Fruit fly (Drosophila melanogaster): ENCODE data around the gene caup.

Gene caup

DNA sequence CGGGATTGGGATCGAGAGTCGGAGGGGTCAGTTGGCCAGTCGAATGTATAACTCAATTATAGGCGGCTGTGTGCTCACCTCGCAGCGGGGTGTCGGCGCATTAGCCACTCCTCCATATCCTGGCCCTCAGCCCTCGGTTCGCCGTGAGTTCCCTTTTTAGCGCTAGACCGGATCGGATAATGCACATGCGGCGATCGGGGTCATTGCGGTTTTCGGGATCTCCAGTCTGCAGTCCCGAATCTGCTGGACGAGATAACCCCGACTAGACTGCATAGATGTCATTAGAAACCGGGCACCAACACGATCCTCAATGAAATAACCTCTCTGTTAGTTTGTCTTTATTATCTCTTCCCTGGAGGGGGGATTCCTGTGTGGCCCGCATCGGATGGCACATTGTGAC is 37.9 kb downstream of the caup start:
- no peak for TF ChIP-seq CG17801 (GFP tag; optimal IDR thresholded peaks at IDR 0.05; ENCODE audit: partially characterized antibody)

DNA sequence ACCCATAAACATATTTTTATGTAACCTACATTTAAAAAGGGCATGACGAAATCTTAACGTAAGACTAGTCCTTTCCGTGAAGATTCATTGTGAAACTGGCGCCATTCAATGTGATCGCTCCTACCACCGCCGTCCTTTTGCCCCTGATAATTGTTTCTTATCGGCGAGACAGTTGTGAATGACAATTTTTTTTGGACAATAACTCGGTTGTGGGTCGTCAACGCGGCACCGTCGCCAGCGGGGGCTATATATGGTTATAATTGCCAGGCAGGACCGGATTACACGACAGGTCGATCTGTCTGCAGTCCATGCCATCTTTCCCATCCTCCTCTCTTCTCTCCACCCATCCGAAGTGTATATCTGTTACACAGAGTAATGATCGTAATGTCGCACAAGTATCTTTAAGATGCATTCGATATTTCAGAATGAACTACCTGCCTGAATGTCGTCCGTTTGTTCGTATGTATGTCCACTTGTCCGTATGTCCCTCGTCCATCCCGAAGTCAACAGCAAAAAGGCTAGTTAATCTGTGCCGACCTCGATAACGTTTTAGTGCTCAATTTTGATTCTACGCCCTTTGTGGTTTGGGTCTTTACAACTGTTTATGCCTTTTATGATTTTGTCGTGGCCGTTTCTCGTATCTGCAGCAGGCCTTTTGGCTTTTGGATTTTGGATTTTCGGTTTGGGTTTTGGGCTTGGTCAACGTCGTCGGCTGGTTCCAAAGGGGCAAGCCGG is 39.8 kb downstream of the caup start:
- no peak for TF ChIP-seq CG17801 (GFP tag; optimal IDR thresholded peaks at IDR 0.05; ENCODE audit: partially characterized antibody)

DNA sequence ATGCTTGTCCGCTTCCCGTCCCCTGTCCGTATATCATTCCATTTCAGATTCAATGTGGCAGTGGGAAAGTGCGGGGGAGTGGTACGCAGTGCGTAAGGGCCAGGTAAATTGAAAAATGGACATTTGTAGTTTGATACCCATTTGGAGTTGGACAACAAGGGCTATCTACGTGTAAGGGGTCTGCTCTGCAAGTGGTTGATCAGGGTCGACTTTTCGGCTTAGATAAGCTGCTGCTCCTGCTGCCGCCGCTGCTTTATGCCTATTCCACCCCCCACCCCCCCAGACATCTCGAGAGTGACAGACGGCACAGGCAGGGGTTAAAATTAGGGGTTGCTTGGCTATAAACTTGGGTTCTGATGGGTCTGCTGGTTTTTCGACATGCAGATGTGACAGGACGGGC is 42.1 kb downstream of the caup start:
- TF ChIP-seq CG17801 (GFP tag; optimal IDR thresholded peaks at IDR 0.05; ENCODE audit: partially characterized antibody), result no peak

DNA sequence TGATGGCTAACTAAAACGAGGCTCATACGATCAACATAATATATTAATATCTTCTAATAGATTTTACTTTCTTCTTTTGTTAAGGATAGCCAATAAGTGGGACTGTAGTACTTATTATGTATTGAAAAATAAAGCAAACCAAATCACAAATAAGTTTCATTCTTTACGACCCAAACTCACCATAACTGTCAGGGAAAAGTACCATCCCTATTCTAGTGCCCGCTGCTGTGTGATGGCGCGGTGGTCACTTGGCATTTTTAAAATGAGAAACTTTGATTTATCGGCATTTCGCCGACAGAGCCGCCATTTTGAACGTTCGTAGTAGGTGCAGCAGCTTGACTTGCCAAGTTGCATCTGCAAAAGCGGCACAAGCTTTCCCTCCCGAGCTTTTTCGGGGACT is 43.2 kb downstream of the caup start:
- TF ChIP-seq CG17801 (GFP tag; optimal IDR thresholded peaks at IDR 0.05; ENCODE audit: partially characterized antibody), result no peak

DNA sequence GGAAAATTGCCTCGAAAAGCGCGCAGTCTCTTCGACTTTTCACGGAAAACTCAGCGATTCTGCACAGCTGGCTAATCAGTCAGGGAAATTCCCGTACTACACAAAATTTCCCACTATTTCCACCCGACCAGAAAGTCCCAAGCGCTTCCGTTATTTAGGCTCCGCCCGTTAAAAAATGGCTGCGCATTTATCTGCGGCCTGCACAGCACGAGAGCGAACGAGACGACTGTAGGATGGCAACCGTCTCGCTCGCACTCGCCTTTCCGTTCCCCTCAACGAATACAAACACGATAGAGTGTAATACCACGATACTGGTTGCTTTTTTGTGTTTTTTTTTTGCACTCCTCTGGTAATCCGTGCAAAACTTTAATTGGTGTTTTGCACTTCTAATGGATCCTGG is 43.7 kb downstream of the caup start:
- TF ChIP-seq CG17801 (GFP tag; optimal IDR thresholded peaks at IDR 0.05; ENCODE audit: partially characterized antibody), result peak; percentile 83

DNA sequence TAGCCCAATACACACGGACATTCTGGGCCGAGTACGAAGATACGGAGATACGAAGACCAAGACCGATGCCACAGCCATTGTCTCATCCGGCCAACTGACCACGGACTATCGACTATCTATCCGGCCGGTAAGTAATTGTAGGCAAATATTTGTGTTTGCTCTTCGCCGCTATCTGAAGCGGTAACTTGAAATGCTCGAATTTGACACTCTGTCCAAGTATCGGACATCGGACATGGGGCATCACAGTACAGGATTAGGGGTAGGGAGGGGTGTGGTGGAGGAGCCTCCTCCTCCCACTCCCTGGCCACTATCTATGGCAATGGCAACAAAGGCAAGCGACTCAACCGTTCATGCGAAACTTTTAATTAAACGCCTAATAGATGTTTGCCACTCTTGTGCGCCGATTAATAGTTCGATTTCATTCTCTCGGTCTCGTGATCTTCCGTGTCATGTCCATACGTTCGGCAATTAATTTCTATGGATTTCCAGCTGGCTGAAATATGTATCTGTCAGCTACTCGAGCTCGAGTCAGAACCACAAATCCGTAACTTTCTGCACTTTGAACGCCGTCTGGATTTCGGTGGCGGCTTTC is 46.7 kb downstream of the caup start:
- TF ChIP-seq CG17801 (GFP tag; optimal IDR thresholded peaks at IDR 0.05; ENCODE audit: partially characterized antibody), result no peak

DNA sequence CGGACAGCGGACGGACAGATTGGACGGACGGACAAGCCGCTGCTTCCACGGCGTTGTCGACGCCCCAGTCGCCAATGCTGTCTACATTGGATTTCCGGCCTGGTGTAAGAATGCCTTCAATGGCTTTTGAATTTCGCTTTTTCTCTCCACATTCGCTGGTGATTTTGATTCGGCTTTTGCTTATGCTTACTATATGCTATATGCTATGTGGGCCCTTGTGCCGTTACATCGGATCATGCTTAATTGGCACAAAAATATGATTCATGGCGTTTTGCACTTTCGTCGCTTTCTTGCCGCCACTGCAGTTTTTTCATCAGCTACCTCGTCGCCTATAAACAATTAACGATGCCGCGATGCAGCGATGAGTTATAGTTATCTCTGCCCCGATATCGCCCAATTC is 48.5 kb downstream of the caup start:
- TF ChIP-seq CG17801 (GFP tag; optimal IDR thresholded peaks at IDR 0.05; ENCODE audit: partially characterized antibody), result no peak

DNA sequence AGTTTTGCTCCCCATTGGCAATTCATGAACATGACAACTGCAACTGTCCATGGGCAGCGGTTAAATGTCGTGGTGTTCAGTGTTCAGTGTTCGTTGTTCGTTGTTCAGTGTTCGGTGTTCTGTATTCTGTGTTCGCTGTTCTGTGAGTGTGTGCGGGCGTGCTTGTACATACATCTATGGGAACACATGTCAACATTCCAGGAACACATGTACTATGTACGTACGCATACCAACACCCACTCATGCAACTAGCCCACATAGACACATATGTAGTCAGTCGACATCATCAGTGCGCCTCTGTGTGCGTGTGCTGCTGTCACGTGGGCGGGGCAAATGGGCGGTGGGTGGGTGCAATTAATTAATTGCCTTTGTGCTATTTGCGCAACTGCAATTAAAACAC is 58.1 kb downstream of the caup start:
- no peak for TF ChIP-seq CG17801 (GFP tag; optimal IDR thresholded peaks at IDR 0.05; ENCODE audit: partially characterized antibody)

DNA sequence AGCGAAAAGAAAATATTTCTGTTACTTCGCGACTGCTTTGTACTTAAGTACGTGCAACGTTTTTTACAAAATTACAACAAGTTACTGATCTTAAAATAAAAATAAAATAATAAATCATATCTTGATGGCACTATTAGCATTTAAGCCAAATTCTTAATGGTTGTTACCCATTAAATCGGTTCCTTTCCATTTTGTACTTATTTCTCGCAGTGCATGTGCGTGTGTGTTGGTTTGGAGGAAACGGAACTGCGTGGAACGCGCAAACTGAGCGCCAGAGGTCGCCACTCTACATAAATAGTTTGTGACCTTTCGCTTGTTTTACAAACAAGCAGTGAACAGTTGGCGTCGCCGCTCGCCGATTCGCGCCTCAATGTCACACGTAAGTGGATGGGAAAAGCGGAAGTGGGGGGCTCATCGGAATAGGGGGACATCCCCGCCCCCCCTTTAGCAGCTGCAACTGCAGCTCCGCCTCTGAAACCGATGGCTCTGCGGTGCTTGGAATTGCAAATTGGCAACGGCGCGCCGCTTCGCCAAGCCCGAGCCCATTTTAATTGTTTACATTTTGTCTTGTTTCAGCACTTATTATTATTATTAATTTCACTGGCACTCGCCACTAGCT is 58.7 kb downstream of the caup start:
- TF ChIP-seq CG17801 (GFP tag; optimal IDR thresholded peaks at IDR 0.05; ENCODE audit: partially characterized antibody), result no peak
